Fruit fly (Drosophila melanogaster): ENCODE measurements around the gene plh.

Gene plh

dm6 chr3R:4989150-4990017 is 21.4 kb downstream of the plh start (continued):
- TF ChIP-seq dmrt11E (tag; optimal IDR thresholded peaks at IDR 0.05) = peak; percentile 83
- no peak for TF ChIP-seq prd (optimal IDR thresholded peaks at IDR 0.05)
- TF ChIP-seq prd (GFP tag; IDR thresholded peaks at IDR 0.05) = peak; percentile 34; the same call in 1 of the 3 replicates
- peak; percentile 12 for TF ChIP-seq ewg (GFP tag; optimal IDR thresholded peaks at IDR 0.05)
- peak; percentile 83 for TF ChIP-seq pros (GFP tag; optimal IDR thresholded peaks at IDR 0.05)
- TF ChIP-seq CG8089 (GFP tag; optimal IDR thresholded peaks at IDR 0.05) = peak; percentile 34
- TF ChIP-seq nerfin-1 (tag; optimal IDR thresholded peaks at IDR 0.05) = peak; percentile 36
- TF ChIP-seq CG2202 (tag; optimal IDR thresholded peaks at IDR 0.05) = peak; percentile 57
- peak; percentile 49 for TF ChIP-seq lilli (GFP tag; optimal IDR thresholded peaks at IDR 0.05)
- no peak for TF ChIP-seq Ets97D (GFP tag; optimal IDR thresholded peaks at IDR 0.05)
- TF ChIP-seq CG17829 (tag; optimal IDR thresholded peaks at IDR 0.05) = peak; percentile 69
- TF ChIP-seq toy (GFP tag; IDR thresholded peaks at IDR 0.05) = no peak
- TF ChIP-seq CG10209 (GFP tag; optimal IDR thresholded peaks at IDR 0.05) = peak; percentile 65
- no peak for TF ChIP-seq ci (GFP tag; IDR thresholded peaks at IDR 0.05)
- TF ChIP-seq Nf-YB (GFP tag; optimal IDR thresholded peaks at IDR 0.05) = peak; percentile 51
- peak; percentile 3 for TF ChIP-seq CG3838 (GFP tag; optimal IDR thresholded peaks at IDR 0.05)
- 0 out of 3 replicates have a peak, but pooled peaks have one; percentile 5 for TF ChIP-seq dysf (GFP tag; IDR thresholded peaks at IDR 0.05)
- no peak for TF ChIP-seq exex (tag; optimal IDR thresholded peaks at IDR 0.05)
- TF ChIP-seq CG6254 (GFP tag; optimal IDR thresholded peaks at IDR 0.05) = peak; percentile 34
- TF ChIP-seq CG14710 (tag; optimal IDR thresholded peaks at IDR 0.05) = peak; percentile 82
- no peak for TF ChIP-seq fd64A (GFP tag; optimal IDR thresholded peaks at IDR 0.05)
- no peak for TF ChIP-seq sc (optimal IDR thresholded peaks at IDR 0.05)
- TF ChIP-seq sc (GFP tag; optimal IDR thresholded peaks at IDR 0.05) = peak; percentile 15
- peak; percentile 32 to 54 for TF ChIP-seq Pdp1 (GFP tag; optimal IDR thresholded peaks at IDR 0.05)
- TF ChIP-seq ATbp (GFP tag; optimal IDR thresholded peaks at IDR 0.05) = peak; percentile 2
- TF ChIP-seq grau (tag; optimal IDR thresholded peaks at IDR 0.05) = peak; percentile 52
- TF ChIP-seq CG1233 (GFP tag; optimal IDR thresholded peaks at IDR 0.05) = peak; percentile 30
- TF ChIP-seq CG4820 (GFP tag; optimal IDR thresholded peaks at IDR 0.05) = peak; percentile 56
- TF ChIP-seq eve (GFP tag; optimal IDR thresholded peaks at IDR 0.05) = peak in 1 of 2 experiments; percentile 80
- 0 out of 2 replicates have a peak, but pooled peaks have one; percentile 47 for TF ChIP-seq Xrp1 (GFP tag; IDR thresholded peaks at IDR 0.05)
- TF ChIP-seq CG8388 (GFP tag; optimal IDR thresholded peaks at IDR 0.05) = peak; percentile 64
- TF ChIP-seq CG2678 (tag; optimal IDR thresholded peaks at IDR 0.05) = peak; percentile 63
- peak; percentile 32 for TF ChIP-seq Sox102F (GFP tag; optimal IDR thresholded peaks at IDR 0.05)
- peak; percentile 36 for TF ChIP-seq bab2 (GFP tag; optimal IDR thresholded peaks at IDR 0.05)
- no peak for TF ChIP-seq CG14860 (GFP tag; IDR thresholded peaks at IDR 0.05; ENCODE audit: partially characterized antibody)
- TF ChIP-seq CG9437 (GFP tag; optimal IDR thresholded peaks at IDR 0.05) = peak; percentile 65
- peak; percentile 18 for TF ChIP-seq Side (GFP tag; optimal IDR thresholded peaks at IDR 0.05)
- TF ChIP-seq CG11398 (GFP tag; optimal IDR thresholded peaks at IDR 0.05) = peak; percentile 60
- TF ChIP-seq CG15479 (GFP tag; optimal IDR thresholded peaks at IDR 0.05) = no peak
- TF ChIP-seq bsh (GFP tag; optimal IDR thresholded peaks at IDR 0.05) = peak in 1 of 2 experiments; percentile 45
- TF ChIP-seq onecut (GFP tag; IDR thresholded peaks at IDR 0.05) = 0 out of 2 replicates have a peak, but pooled peaks have one; percentile 25
- TF ChIP-seq Hr39 (optimal IDR thresholded peaks at IDR 0.05) = no peak
- TF ChIP-seq CG31441 (GFP tag; IDR thresholded peaks at IDR 0.05) = peak; percentile 71
- TF ChIP-seq Hr51 (GFP tag; optimal IDR thresholded peaks at IDR 0.05) = peak; percentile 2 to 34
- TF ChIP-seq CG7987 (GFP tag; optimal IDR thresholded peaks at IDR 0.05) = no peak
- peak; percentile 69 for TF ChIP-seq CG30403 (GFP tag; optimal IDR thresholded peaks at IDR 0.05)
- peak; percentile 22 for TF ChIP-seq repo (GFP tag; optimal IDR thresholded peaks at IDR 0.05)
- no peak for TF ChIP-seq ERR (GFP tag; optimal IDR thresholded peaks at IDR 0.05)
